Fruit fly (Drosophila melanogaster): ENCODE data around the gene Surf6.

Gene Surf6

dm6 chr3R:19863979-19864775, 40.5 kb downstream of the Surf6 start, which contains the start of the genes CG4572 and CG4686 (continued):
- TF ChIP-seq CG34224 (GFP tag; IDR thresholded peaks at IDR 0.05; ENCODE audit: partially characterized antibody) (no peak), dan (GFP tag; IDR thresholded peaks at IDR 0.05) (no peak), ac (GFP tag; optimal IDR thresholded peaks at IDR 0.05) (no peak), Ets65A (GFP tag) (peak; percentile 99), ATbp (GFP tag; optimal IDR thresholded peaks at IDR 0.05) (peak; percentile 25), gfzf (GFP tag; optimal IDR thresholded peaks at IDR 0.05) (peak; percentile 32), CG7271 (tag; optimal IDR thresholded peaks at IDR 0.05) (peak; percentile 3), MBD-R2 (GFP tag; IDR thresholded peaks at IDR 0.05) (peak; percentile 60), cg (GFP tag; optimal IDR thresholded peaks at IDR 0.05) (no peak), Dll (GFP tag; IDR thresholded peaks at IDR 0.05; ENCODE audit: partially characterized antibody) (peak; percentile 56; the same call in 1 of the 4 replicates), CG2875 (GFP tag; optimal IDR thresholded peaks at IDR 0.05) (peak; percentile 7), shn (GFP tag; optimal IDR thresholded peaks at IDR 0.05) (peak; percentile 72), CG17328 (GFP tag; IDR thresholded peaks at IDR 0.05) (0 out of 2 replicates have a peak, but pooled peaks have one; percentile 8), Doc2 (GFP tag; IDR thresholded peaks at IDR 0.05) (no peak), CG1832 (GFP tag; optimal IDR thresholded peaks at IDR 0.05) (no peak), Neu2 (GFP tag; optimal IDR thresholded peaks at IDR 0.05; ENCODE audit: borderline replicate concordance) (no peak), CG5245 (GFP tag; optimal IDR thresholded peaks at IDR 0.05) (peak; percentile 36), Lhr (GFP tag; optimal IDR thresholded peaks at IDR 0.05) (peak; percentile 48), corto (GFP tag; optimal IDR thresholded peaks at IDR 0.05) (peak; percentile 76), tll (GFP tag; optimal IDR thresholded peaks at IDR 0.05) (peak in 1 of 2 experiments; percentile 13), Rx (GFP tag; IDR thresholded peaks at IDR 0.05) (peak; percentile 48; the same call in 1 of the 2 replicates), CG10147 (GFP tag; optimal IDR thresholded peaks at IDR 0.05) (peak; percentile 65), HLH3B (GFP tag; IDR thresholded peaks at IDR 0.05) (peak; percentile 68), CG2889 (GFP tag; IDR thresholded peaks at IDR 0.05) (no peak), dysf (GFP tag; IDR thresholded peaks at IDR 0.05) (peak; percentile 92), crp (GFP tag; optimal IDR thresholded peaks at IDR 0.05) (peak; percentile 65 to 86), Scr (GFP tag; IDR thresholded peaks at IDR 0.05; ENCODE audit: partially characterized antibody) (peak; percentile 37; the same call in 1 of the 2 replicates), abd-A (tag; optimal IDR thresholded peaks at IDR 0.05) (no peak), br (optimal IDR thresholded peaks at IDR 0.05) (no peak), HLH4C (GFP tag; IDR thresholded peaks at IDR 0.05; ENCODE audit: partially characterized antibody) (no peak), Doc3 (GFP tag; IDR thresholded peaks at IDR 0.05; ENCODE audit: partially characterized antibody) (no peak), CG11247 (GFP tag; IDR thresholded peaks at IDR 0.05) (peak; percentile 68; the same call in 1 of the 2 replicates), Elba2 (GFP tag; optimal IDR thresholded peaks at IDR 0.05) (peak; percentile 63), Spps (tag; optimal IDR thresholded peaks at IDR 0.05) (no peak), CG11504 (tag; optimal IDR thresholded peaks at IDR 0.05) (no peak), CG11085 (GFP tag; IDR thresholded peaks at IDR 0.05) (peak; percentile 80), NK7.1 (GFP tag; optimal IDR thresholded peaks at IDR 0.05) (no peak), mld (GFP tag; IDR thresholded peaks at IDR 0.05; ENCODE audit: partially characterized antibody) (no peak), vvl (GFP tag; IDR thresholded peaks at IDR 0.05) (peak; percentile 71; the same call in 1 of the 2 replicates), CG13424 (tag; optimal IDR thresholded peaks at IDR 0.05) (peak; percentile 81), CG10366 (GFP tag; IDR thresholded peaks at IDR 0.05) (peak; percentile 61), Side (GFP tag; optimal IDR thresholded peaks at IDR 0.05) (peak; percentile 75), CG31224 (GFP tag; IDR thresholded peaks at IDR 0.05) (peak; percentile 69; the same call in 1 of the 2 replicates), tgo (GFP tag; IDR thresholded peaks at IDR 0.05) (peak; percentile 80), CG2116 (GFP tag; optimal IDR thresholded peaks at IDR 0.05) (peak; percentile 68), CG31441 (GFP tag; IDR thresholded peaks at IDR 0.05) (peak; percentile 92), HmgZ (tag; optimal IDR thresholded peaks at IDR 0.05) (peak; percentile 66), Dip2 (GFP tag; IDR thresholded peaks at IDR 0.05) (no peak)
